Fruit fly (Drosophila melanogaster) whole organism, embryonic: ENCODE results near the gene CG32137.

Experiments
- CG11398 ChIP-seq: fragments of 200-800 bp; sonication (Bioruptor generic); optimal IDR thresholded peaks from 2 replicates; lab custom pipeline; 2016; ENCODE audit warnings: missing biosample characterization, missing genetic modification characterization
- Ets97D ChIP-seq: fragments of 200-800 bp; sonication (Bioruptor generic); optimal IDR thresholded peaks from 3 replicates; lab custom pipeline; 2016; ENCODE audit warnings: missing biosample characterization, missing genetic modification characterization
- Sin3A ChIP-seq: fragments of >200 bp; optimal IDR thresholded peaks from 2 replicates; lab custom pipeline; 2018
- nerfin-2 ChIP-seq: fragments of 200-800 bp; sonication (Bioruptor generic); IDR thresholded peaks from 2 replicates; pipeline ENCODE4 v1.3.6; 2022; ENCODE audit warnings: missing biosample characterization, missing genetic modification characterization; ENCODE audit not compliant: partially characterized antibody
- nmo ChIP-seq: fragments of 200-800 bp; sonication (Bioruptor generic); optimal IDR thresholded peaks from 2 replicates; lab custom pipeline; 2018; ENCODE audit warnings: missing biosample characterization, mild to moderate bottlenecking, missing genetic modification characterization, moderate library complexity
- slp2 ChIP-seq: fragments of 200-800 bp; sonication (Bioruptor generic); optimal IDR thresholded peaks from 2 replicates; lab custom pipeline; 2016; ENCODE audit warnings: missing biosample characterization, missing genetic modification characterization

DNA sequence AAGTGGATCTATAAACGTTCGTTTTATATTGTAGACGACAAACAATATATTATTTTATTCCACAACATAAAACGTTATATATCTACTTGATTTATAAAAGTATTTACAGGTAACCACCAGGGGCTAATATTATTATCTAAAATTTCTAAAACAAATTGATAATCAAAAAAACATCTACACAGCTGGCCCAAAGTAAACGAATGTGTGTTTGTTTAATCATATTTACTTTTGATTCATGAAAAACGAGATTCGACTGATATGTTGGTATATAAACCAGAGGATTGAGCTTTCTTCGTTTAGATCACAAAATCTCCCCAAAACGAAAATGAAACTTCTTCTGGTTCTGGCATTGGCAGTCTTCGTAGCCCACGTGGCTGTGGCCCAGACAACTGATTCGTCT, 47.3 kb downstream of the CG32137 start, which contains the start of gene CG17362:
- TF ChIP-seq CG11398 (GFP tag; lab: Kevin White, UChicago) (no peak), nmo (GFP tag; lab: Kevin White, UChicago) (no peak), Ets97D (no peak), nerfin-2 (GFP tag; lab: Robert Waterston, UW) (no peak), Sin3A (lab: Kevin White, UChicago) (no peak), slp2 (GFP tag; lab: Kevin White, UChicago) (no peak)
